Fruit fly (Drosophila melanogaster): ENCODE results near the gene CG2616.

DNA sequence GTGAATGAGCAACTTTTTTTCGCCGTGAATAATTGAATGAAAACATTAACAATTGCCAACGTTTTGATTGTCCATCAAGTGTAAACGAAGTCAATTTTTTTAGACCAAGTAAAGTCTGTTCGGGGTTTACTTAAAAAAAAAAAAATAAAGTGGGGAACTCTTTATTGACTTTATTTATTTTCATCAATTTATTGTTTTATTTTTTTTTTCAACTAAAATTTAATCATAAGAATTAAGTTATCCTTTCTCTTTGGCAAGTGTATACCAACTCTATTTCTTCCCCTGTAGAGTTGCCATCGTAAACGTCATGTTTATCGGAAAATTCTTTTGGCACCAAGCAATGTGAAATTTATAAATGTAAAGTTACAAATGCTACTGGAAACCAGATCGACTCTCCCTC is at the start of gene CG2616:
- TF ChIP-seq CG34367 (tag; optimal IDR thresholded peaks at IDR 0.05) (no peak), CG4496 (GFP tag; IDR thresholded peaks at IDR 0.05) (no peak), Pif1B (GFP tag; optimal IDR thresholded peaks at IDR 0.05) (no peak), CG8159 (tag; optimal IDR thresholded peaks at IDR 0.05) (no peak), CG15710 (tag; optimal IDR thresholded peaks at IDR 0.05) (no peak), Ets98B (GFP tag; IDR thresholded peaks at IDR 0.05) (no peak), CG17806 (tag; optimal IDR thresholded peaks at IDR 0.05) (no peak), CG10348 (GFP tag; IDR thresholded peaks at IDR 0.05) (no peak), EcR (GFP tag; optimal IDR thresholded peaks at IDR 0.05) (no peak), Snoo (tag; optimal IDR thresholded peaks at IDR 0.05) (no peak), CG12605 (GFP tag; IDR thresholded peaks at IDR 0.05) (no peak), CG9948 (tag; optimal IDR thresholded peaks at IDR 0.05) (no peak), fd96Ca (GFP tag; IDR thresholded peaks at IDR 0.05) (no peak)
